Fruit fly (Drosophila melanogaster) whole organism, embryonic: ENCODE results near the gene CG6785.

Experiments used
- Antp ChIP-seq: fragments of 200-800 bp; sonication (Bioruptor generic); optimal IDR thresholded peaks from 3 replicates; lab custom pipeline; 2016; ENCODE audit warnings: missing biosample characterization, missing genetic modification characterization
- CG10209 ChIP-seq: fragments of 200-800 bp; sonication (Bioruptor generic); optimal IDR thresholded peaks from 3 replicates; lab custom pipeline; 2017; ENCODE audit warnings: missing biosample characterization, mild to moderate bottlenecking, missing genetic modification characterization, missing genetic modification reagents
- CG10979 ChIP-seq: fragments of 200-800 bp; sonication (Bioruptor generic); optimal IDR thresholded peaks from 2 replicates; lab custom pipeline; 2018; ENCODE audit warnings: missing biosample characterization, mild to moderate bottlenecking, missing genetic modification characterization, moderate library complexity
- CG1529 ChIP-seq: fragments of 200-800 bp; sonication (Bioruptor generic); optimal IDR thresholded peaks from 3 replicates; lab custom pipeline; 2018; ENCODE audit warnings: missing biosample characterization, missing genetic modification characterization
- CG17186 ChIP-seq: fragments of 200-800 bp; sonication (Bioruptor generic); optimal IDR thresholded peaks from 3 replicates; lab custom pipeline; 2017; ENCODE audit warnings: missing biosample characterization, missing genetic modification reagents, missing genetic modification characterization
- CG2712 ChIP-seq: fragments of 200-800 bp; optimal IDR thresholded peaks from 3 replicates; lab custom pipeline; 2019; ENCODE audit warnings: missing biosample characterization, mild to moderate bottlenecking, missing genetic modification characterization, moderate library complexity
- CG4730 ChIP-seq: fragments of 200-800 bp; sonication (Bioruptor generic); IDR thresholded peaks from 2 replicates; pipeline ENCODE4 v1.3.6; 2022; ENCODE audit warnings: missing biosample characterization, missing genetic modification characterization
- CG6765 ChIP-seq: fragments of 200-800 bp; sonication (Bioruptor generic); optimal IDR thresholded peaks from 3 replicates; lab custom pipeline; 2017; ENCODE audit warnings: missing biosample characterization, mild to moderate bottlenecking, missing genetic modification characterization
- CG6854 ChIP-seq: fragments of 200-800 bp; sonication (Bioruptor generic); optimal IDR thresholded peaks from 3 replicates; lab custom pipeline; 2017; ENCODE audit warnings: missing biosample characterization, mild to moderate bottlenecking, missing genetic modification characterization
- CG7271 ChIP-seq: fragments of 200-800 bp; sonication (Bioruptor generic); optimal IDR thresholded peaks from 2 replicates; lab custom pipeline; 2018; ENCODE audit warnings: missing biosample characterization, mild to moderate bottlenecking, missing genetic modification characterization, moderate library complexity
- CG7357 ChIP-seq: fragments of 200-800 bp; sonication (Bioruptor generic); IDR thresholded peaks from 3 replicates; pipeline ENCODE4 v1.3.6; 2022; ENCODE audit warnings: missing biosample characterization, missing genetic modification characterization
- CoRest ChIP-seq: fragments of 200-800 bp; sonication (Bioruptor generic); optimal IDR thresholded peaks from 3 replicates; lab custom pipeline; 2018; ENCODE audit warnings: missing biosample characterization, mild to moderate bottlenecking, missing genetic modification characterization, moderate library complexity
- Dfd ChIP-seq, 2 experiments: fragments of >200 bp; optimal IDR thresholded peaks; 2 replicates each; lab custom pipeline; 2017; ENCODE audit warnings: missing biosample characterization in 2 of 2, missing genetic modification characterization in 2 of 2
- Dp ChIP-seq: fragments of 200-800 bp; sonication (Bioruptor generic); optimal IDR thresholded peaks from 2 replicates; lab custom pipeline; 2018; ENCODE audit warnings: missing biosample characterization, mild to moderate bottlenecking, missing genetic modification characterization, moderate library complexity
- Dref ChIP-seq: fragments of 200-800 bp; sonication (Bioruptor generic); IDR thresholded peaks from 2 replicates; pipeline ENCODE4 v1.3.6; 2022; ENCODE audit warnings: missing biosample characterization, missing genetic modification characterization
- Ets65A ChIP-seq: fragments of 200-800 bp; sonication (Bioruptor generic); peaks from one replicate; lab custom pipeline; 2016; ENCODE audit warnings: missing biosample characterization, missing genetic modification characterization
- Hey ChIP-seq: fragments of 200-800 bp; sonication (Bioruptor generic); optimal IDR thresholded peaks from 3 replicates; lab custom pipeline; 2018; ENCODE audit warnings: missing biosample characterization, mild to moderate bottlenecking, missing genetic modification characterization
- HmgD ChIP-seq: fragments of 200-800 bp; sonication (Bioruptor generic); optimal IDR thresholded peaks from 3 replicates; lab custom pipeline; 2016; ENCODE audit warnings: missing biosample characterization, missing genetic modification characterization
- Lhr ChIP-seq: fragments of 200-800 bp; sonication (Bioruptor generic); optimal IDR thresholded peaks from 3 replicates; lab custom pipeline; 2017; ENCODE audit warnings: mild to moderate bottlenecking, missing biosample characterization, missing genetic modification reagents, missing genetic modification characterization
- Lim3 ChIP-seq: fragments of 200-800 bp; sonication (Bioruptor generic); IDR thresholded peaks from 2 replicates; pipeline ENCODE4 v1.3.6; 2022; ENCODE audit warnings: missing biosample characterization, missing genetic modification characterization
- Lpt ChIP-seq: fragments of >200 bp; optimal IDR thresholded peaks from 2 replicates; lab custom pipeline; 2018; ENCODE audit warnings: missing biosample characterization, missing genetic modification characterization
- MESR4 ChIP-seq: fragments of 200-800 bp; sonication (Bioruptor generic); optimal IDR thresholded peaks from 2 replicates; lab custom pipeline; 2018; ENCODE audit warnings: missing biosample characterization, mild to moderate bottlenecking, missing genetic modification characterization, moderate library complexity
- Mes4 ChIP-seq: fragments of 200-800 bp; sonication (Bioruptor generic); optimal IDR thresholded peaks from 2 replicates; lab custom pipeline; 2016; ENCODE audit warnings: missing biosample characterization, missing genetic modification characterization
- Opbp ChIP-seq: fragments of 200-800 bp; sonication (Bioruptor generic); IDR thresholded peaks from 3 replicates; pipeline ENCODE4 v1.3.6; 2022; ENCODE audit warnings: missing biosample characterization, missing genetic modification characterization; ENCODE audit not compliant: partially characterized antibody
- Six4 ChIP-seq: fragments of 200-800 bp; sonication (Bioruptor generic); optimal IDR thresholded peaks from 2 replicates; lab custom pipeline; 2016; ENCODE audit warnings: missing biosample characterization, missing genetic modification characterization
- TFAM ChIP-seq: fragments of 200-800 bp; sonication (Bioruptor generic); optimal IDR thresholded peaks from 2 replicates; lab custom pipeline; 2017; ENCODE audit warnings: missing biosample characterization, missing genetic modification characterization, inconsistent platforms
- Taf1 ChIP-seq: fragments of 200-800 bp; sonication (Bioruptor generic); IDR thresholded peaks from 2 replicates; pipeline ENCODE4 v1.3.6; 2022; ENCODE audit warnings: missing biosample characterization, missing genetic modification characterization
- Tbp ChIP-seq: fragments of >200 bp; optimal IDR thresholded peaks from 2 replicates; lab custom pipeline; 2018; ENCODE audit warnings: missing biosample characterization, missing genetic modification characterization
- bab2 ChIP-seq: fragments of 200-800 bp; sonication (Bioruptor generic); optimal IDR thresholded peaks from 2 replicates; lab custom pipeline; 2016; ENCODE audit warnings: missing biosample characterization, missing genetic modification characterization
- chn ChIP-seq: fragments of 200-800 bp; sonication (Bioruptor generic); optimal IDR thresholded peaks from 2 replicates; lab custom pipeline; 2016; ENCODE audit warnings: missing biosample characterization, missing genetic modification characterization
- crol ChIP-seq: fragments of 200-800 bp; sonication (Bioruptor generic); IDR thresholded peaks from 2 replicates; pipeline ENCODE4 v1.3.6; 2022; ENCODE audit warnings: missing biosample characterization, missing genetic modification characterization
- crp ChIP-seq, 2 experiments: fragments of 200-800 bp; sonication (Bioruptor generic); optimal IDR thresholded peaks; 2 replicates in 1 of 2; 3 replicates in 1 of 2; lab custom pipeline; 2017; ENCODE audit warnings: missing biosample characterization in 2 of 2, missing genetic modification characterization in 2 of 2, mild to moderate bottlenecking in 1 of 2, moderate library complexity in 1 of 2
- cwo ChIP-seq: fragments of 200-800 bp; sonication (Bioruptor generic); optimal IDR thresholded peaks from 3 replicates; lab custom pipeline; 2017; ENCODE audit warnings: missing biosample characterization, missing genetic modification characterization, mild to moderate bottlenecking, moderate library complexity, missing genetic modification reagents
- dysf ChIP-seq: fragments of 200-800 bp; sonication (Bioruptor generic); IDR thresholded peaks from 3 replicates; pipeline ENCODE4 v1.3.6; 2022; ENCODE audit warnings: missing biosample characterization, missing genetic modification characterization
- fd64A ChIP-seq: fragments of 200-800 bp; sonication (Bioruptor generic); optimal IDR thresholded peaks from 3 replicates; lab custom pipeline; 2018; ENCODE audit warnings: missing biosample characterization, mild to moderate bottlenecking, missing genetic modification characterization
- gcm ChIP-seq: fragments of 200-800 bp; sonication (Bioruptor generic); optimal IDR thresholded peaks from 2 replicates; lab custom pipeline; 2019; ENCODE audit warnings: missing biosample characterization, mild to moderate bottlenecking, missing genetic modification characterization, moderate library complexity
- hb ChIP-seq: fragments of 200-800 bp; sonication (Bioruptor generic); IDR thresholded peaks from 3 replicates; pipeline ENCODE4 v1.3.6; 2022; ENCODE audit warnings: missing biosample characterization, missing genetic modification characterization; ENCODE audit not compliant: partially characterized antibody
- nerfin-2 ChIP-seq: fragments of 200-800 bp; sonication (Bioruptor generic); IDR thresholded peaks from 2 replicates; pipeline ENCODE4 v1.3.6; 2022; ENCODE audit warnings: missing biosample characterization, missing genetic modification characterization; ENCODE audit not compliant: partially characterized antibody
- peb ChIP-seq: fragments of 200-800 bp; sonication (Bioruptor generic); IDR thresholded peaks from 2 replicates; pipeline ENCODE4 v1.3.6; 2022; ENCODE audit warnings: missing biosample characterization, missing genetic modification characterization
- phol ChIP-seq: fragments of 200-800 bp; sonication (Bioruptor generic); optimal IDR thresholded peaks from 3 replicates; lab custom pipeline; 2018; ENCODE audit warnings: missing biosample characterization, mild to moderate bottlenecking, missing genetic modification characterization, moderate library complexity
- pum ChIP-seq: fragments of 200-800 bp; sonication (Bioruptor generic); optimal IDR thresholded peaks from 2 replicates; lab custom pipeline; 2016; ENCODE audit warnings: missing biosample characterization, missing genetic modification characterization
- repo ChIP-seq: fragments of 200-800 bp; sonication (Bioruptor generic); optimal IDR thresholded peaks from 2 replicates; lab custom pipeline; 2016; ENCODE audit warnings: missing biosample characterization, missing genetic modification characterization
- sc ChIP-seq, 3 experiments: fragments of >200 bp in 2 of 3; fragments of 200-800 bp in 1 of 3; sonication (Bioruptor generic) in 1 of 3; optimal IDR thresholded peaks; 2 replicates in 2 of 3; 3 replicates in 1 of 3; lab custom pipeline; 2017; ENCODE audit warnings: mild to moderate bottlenecking in 1 of 3, missing biosample characterization in 1 of 3, missing genetic modification characterization in 1 of 3, missing genetic modification reagents in 1 of 3
- schlank ChIP-seq: fragments of 200-800 bp; sonication (Bioruptor generic); optimal IDR thresholded peaks from 2 replicates; lab custom pipeline; 2018; ENCODE audit warnings: missing biosample characterization, mild to moderate bottlenecking, missing genetic modification characterization
- sima ChIP-seq: fragments of 200-800 bp; sonication (Bioruptor generic); optimal IDR thresholded peaks from 2 replicates; lab custom pipeline; 2016; ENCODE audit warnings: missing biosample characterization, missing genetic modification characterization
- sna ChIP-seq: fragments of 200-800 bp; sonication (Bioruptor generic); IDR thresholded peaks from 2 replicates; pipeline ENCODE4 v1.3.6; 2022; ENCODE audit warnings: missing biosample characterization, missing genetic modification characterization; ENCODE audit not compliant: partially characterized antibody
- unc-4 ChIP-seq: fragments of 200-800 bp; sonication (Bioruptor generic); IDR thresholded peaks from 2 replicates; pipeline ENCODE4 v1.3.6; 2022; ENCODE audit warnings: missing biosample characterization, missing genetic modification characterization; ENCODE audit not compliant: partially characterized antibody

The CG6785 gene

dm6 chr2L:12045941-12046855, 1.2 kb upstream of the CG6785 start, which contains the start of gene CG6770:
Gene CG6770 (minus strand): TSS chr2L:12046118.
- no peak for TF ChIP-seq Hey (tag; lab: Kevin White, UChicago)
- no peak for TF ChIP-seq nerfin-2 (GFP tag; lab: Robert Waterston, UW)
- TF ChIP-seq sna = 0 out of 2 replicates have a peak, but pooled peaks have one; percentile 28
- TF ChIP-seq crol (GFP tag; lab: Robert Waterston, UW) = peak; percentile 22; the same call in 1 of the 2 replicates
- TF ChIP-seq HmgD (GFP tag; lab: Kevin White, UChicago) = no peak
- TF ChIP-seq cwo (GFP tag; lab: Kevin White, UChicago) = peak; percentile 86
- no peak for TF ChIP-seq Mes4
- 0 out of 2 replicates have a peak, but pooled peaks have one; percentile 4 for TF ChIP-seq Dref (GFP tag; lab: Robert Waterston, UW)
- peak; percentile 75 for TF ChIP-seq CG2712 (tag; lab: Kevin White, UChicago)
- no peak for TF ChIP-seq Tbp
- TF ChIP-seq crp (GFP tag; optimal IDR thresholded peaks at IDR 0.05; lab: Kevin White, UChicago) = no peak
- peak; percentile 74 for TF ChIP-seq CG6854 (GFP tag; lab: Kevin White, UChicago)
- TF ChIP-seq sima (GFP tag; lab: Kevin White, UChicago) = no peak
- TF ChIP-seq CG4730 (GFP tag; lab: Robert Waterston, UW) = peak; percentile 70
- no peak for TF ChIP-seq Lim3 (GFP tag; lab: Robert Waterston, UW)
- 0 out of 3 replicates have a peak, but pooled peaks have one; percentile 51 for TF ChIP-seq Opbp (GFP tag; lab: Robert Waterston, UW)
- TF ChIP-seq peb (GFP tag; lab: Robert Waterston, UW) = peak; percentile 70
- TF ChIP-seq CG6765 (GFP tag; lab: Kevin White, UChicago) = peak; percentile 89
- TF ChIP-seq Lhr = peak; percentile 32
- peak; percentile 63 for TF ChIP-seq gcm (GFP tag; lab: Kevin White, UChicago)
- TF ChIP-seq Dp (GFP tag; lab: Kevin White, UChicago) = peak; percentile 28
- TF ChIP-seq Dfd (GFP tag; optimal IDR thresholded peaks at IDR 0.05; lab: Kevin White, UChicago) = no peak
- no peak for TF ChIP-seq Six4 (GFP tag; lab: Kevin White, UChicago)
- TF ChIP-seq TFAM (GFP tag; lab: Kevin White, UChicago) = no peak
- TF ChIP-seq dysf (GFP tag; lab: Robert Waterston, UW) = peak; percentile 87
- TF ChIP-seq schlank (tag; lab: Kevin White, UChicago) = peak; percentile 53
- TF ChIP-seq CG10979 (tag; lab: Kevin White, UChicago) = peak; percentile 64
- peak; percentile 37 for TF ChIP-seq bab2 (GFP tag; lab: Kevin White, UChicago)
- no peak for TF ChIP-seq CG17186 (GFP tag; lab: Kevin White, UChicago)
- no peak for TF ChIP-seq hb (GFP tag; lab: Robert Waterston, UW)
- no peak for TF ChIP-seq CG7271
- peak; percentile 52 for TF ChIP-seq phol (tag; lab: Kevin White, UChicago)
- no peak for TF ChIP-seq Lpt (GFP tag; lab: Kevin White, UChicago)
- peak; percentile 85 for TF ChIP-seq Ets65A (GFP tag; lab: Kevin White, UChicago)
- peak; percentile 42; the same call in 1 of the 3 replicates for TF ChIP-seq CG7357 (GFP tag; lab: Robert Waterston, UW)
- TF ChIP-seq unc-4 (GFP tag; lab: Robert Waterston, UW) = 0 out of 2 replicates have a peak, but pooled peaks have one; percentile 32
- peak; percentile 82 for TF ChIP-seq CoRest (tag; lab: Kevin White, UChicago)
- no peak for TF ChIP-seq repo (GFP tag; lab: Kevin White, UChicago)
- TF ChIP-seq sc (optimal IDR thresholded peaks at IDR 0.05; lab: Kevin White, UChicago) = no peak
- peak; percentile 44 for TF ChIP-seq sc (GFP tag; optimal IDR thresholded peaks at IDR 0.05; lab: Kevin White, UChicago)
- peak; percentile 47 for TF ChIP-seq chn (GFP tag; lab: Kevin White, UChicago)
- peak; percentile 33 for TF ChIP-seq Antp
- peak; percentile 70 for TF ChIP-seq Taf1
- TF ChIP-seq CG1529 (GFP tag; lab: Kevin White, UChicago) = peak; percentile 56
- peak; percentile 73 for TF ChIP-seq CG10209 (GFP tag; lab: Kevin White, UChicago)
- no peak for TF ChIP-seq pum (GFP tag; lab: Kevin White, UChicago)
- no peak for TF ChIP-seq fd64A (GFP tag; lab: Kevin White, UChicago)
- TF ChIP-seq MESR4 (GFP tag; lab: Kevin White, UChicago) = no peak
